Worm (Caenorhabditis elegans) whole organism, L2 larva: Measurements from ENCODE around the gene C45B11.5.

Source experiments
- C34F6.9 ChIP-seq: fragments of 150-350 bp; optimal IDR thresholded peaks from 2 replicates; lab custom pipeline; 2014; ENCODE audit warnings: missing biosample characterization, missing genetic modification characterization
- F13H6.1 ChIP-seq: sonication (generic microtip); optimal IDR thresholded peaks from 2 replicates; lab custom pipeline; 2016; ENCODE audit warnings: missing genetic modification characterization, missing compliant biosample characterization
- Y55F3AM.14 ChIP-seq: fragments of 200-800 bp; sonication (Bioruptor generic); optimal IDR thresholded peaks from 2 replicates; lab custom pipeline; 2018; ENCODE audit warnings: mild to moderate bottlenecking, missing genetic modification characterization, missing compliant biosample characterization
- ZK546.5 ChIP-seq: sonication (generic microtip); optimal IDR thresholded peaks from 2 replicates; lab custom pipeline; 2017; ENCODE audit warnings: missing biosample characterization, missing genetic modification characterization
- alr-1 ChIP-seq: fragments of 150-350 bp; optimal IDR thresholded peaks from 2 replicates; lab custom pipeline; 2014; ENCODE audit warnings: missing biosample characterization, missing genetic modification characterization
- aly-2 ChIP-seq: fragments of 150-350 bp; optimal IDR thresholded peaks from 2 replicates; lab custom pipeline; 2014; ENCODE audit warnings: missing biosample characterization, missing genetic modification characterization
- ama-1 ChIP-seq: fragments of 150-350 bp; optimal IDR thresholded peaks from 2 replicates; lab custom pipeline; 2018; ENCODE audit warnings: inconsistent platforms
- blmp-1 ChIP-seq: sonication (generic microtip); optimal IDR thresholded peaks from 2 replicates; lab custom pipeline; 2017; ENCODE audit warnings: missing genetic modification characterization, mild to moderate bottlenecking, missing compliant biosample characterization, antibody characterized with exemption, moderate library complexity; ENCODE audit not compliant: insufficient read depth
- ceh-16 ChIP-seq: fragments of 150-350 bp; optimal IDR thresholded peaks from 2 replicates; lab custom pipeline; 2014; ENCODE audit warnings: missing biosample characterization, missing genetic modification characterization
- ceh-82 ChIP-seq: fragments of 150-350 bp; optimal IDR thresholded peaks from 2 replicates; lab custom pipeline; 2014; ENCODE audit warnings: missing biosample characterization, missing genetic modification characterization
- dmd-4 ChIP-seq: sonication (generic microtip); optimal IDR thresholded peaks from 2 replicates; lab custom pipeline; 2017; ENCODE audit warnings: missing biosample characterization, missing genetic modification characterization
- egl-27 ChIP-seq: sonication (generic microtip); optimal IDR thresholded peaks from 3 replicates; lab custom pipeline; 2017; ENCODE audit warnings: missing biosample characterization, missing genetic modification reagents, missing genetic modification characterization
- elt-3 ChIP-seq: sonication (generic microtip); optimal IDR thresholded peaks from 2 replicates; lab custom pipeline; 2017; ENCODE audit warnings: missing biosample characterization, missing genetic modification characterization
- fos-1 ChIP-seq: fragments of 150-350 bp; optimal IDR thresholded peaks from 2 replicates; lab custom pipeline; 2014; ENCODE audit warnings: missing biosample characterization, missing genetic modification characterization
- gmeb-1 ChIP-seq: fragments of 150-350 bp; optimal IDR thresholded peaks from 2 replicates; lab custom pipeline; 2014; ENCODE audit warnings: missing biosample characterization, missing genetic modification characterization
- lin-13 ChIP-seq: fragments of 150-350 bp; optimal IDR thresholded peaks from 2 replicates; lab custom pipeline; 2014; ENCODE audit warnings: missing biosample characterization, missing genetic modification reagents, missing genetic modification characterization
- lin-39 ChIP-seq: fragments of 150-350 bp; optimal IDR thresholded peaks from 2 replicates; lab custom pipeline; 2014; ENCODE audit warnings: missing biosample characterization, missing genetic modification reagents, missing genetic modification characterization
- lsy-2 ChIP-seq, 2 experiments: fragments of 150-350 bp in 1 of 2; sonication (generic microtip) in 1 of 2; optimal IDR thresholded peaks; 2 replicates each; lab custom pipeline; 2014 to 2017; ENCODE audit warnings: missing biosample characterization in 2 of 2, missing genetic modification characterization in 2 of 2
- mab-5 ChIP-seq: fragments of 150-350 bp; optimal IDR thresholded peaks from 2 replicates; lab custom pipeline; 2014; ENCODE audit warnings: missing biosample characterization, missing genetic modification characterization
- mbf-1 ChIP-seq: sonication (generic microtip); optimal IDR thresholded peaks from 2 replicates; lab custom pipeline; 2017; ENCODE audit warnings: missing biosample characterization, missing genetic modification characterization
- mdl-1 ChIP-seq, 2 experiments: fragments of 150-350 bp in 1 of 2; sonication (generic microtip) in 1 of 2; optimal IDR thresholded peaks; 2 replicates each; lab custom pipeline; 2017; ENCODE audit warnings: missing biosample characterization in 2 of 2, missing genetic modification characterization in 2 of 2
- nhr-10 ChIP-seq: sonication (generic microtip); optimal IDR thresholded peaks from 2 replicates; lab custom pipeline; 2017; ENCODE audit warnings: missing biosample characterization, missing genetic modification characterization
- nhr-11 ChIP-seq: fragments of 150-350 bp; optimal IDR thresholded peaks from 2 replicates; lab custom pipeline; 2014; ENCODE audit warnings: missing biosample characterization, missing genetic modification characterization
- nhr-12 ChIP-seq: fragments of 150-350 bp; optimal IDR thresholded peaks from 2 replicates; lab custom pipeline; 2014; ENCODE audit warnings: missing biosample characterization, missing genetic modification characterization
- nhr-129 ChIP-seq: fragments of 150-350 bp; optimal IDR thresholded peaks from 2 replicates; lab custom pipeline; 2014; ENCODE audit warnings: missing biosample characterization, missing genetic modification characterization
- nhr-23 ChIP-seq: fragments of 150-350 bp; optimal IDR thresholded peaks from 2 replicates; lab custom pipeline; 2014; ENCODE audit warnings: missing biosample characterization, missing genetic modification reagents, missing genetic modification characterization
- nhr-237 ChIP-seq: fragments of 150-350 bp; optimal IDR thresholded peaks from 2 replicates; lab custom pipeline; 2014; ENCODE audit warnings: missing biosample characterization, missing genetic modification characterization
- nhr-25 ChIP-seq: fragments of 150-350 bp; sonication (generic microtip); optimal IDR thresholded peaks from 3 replicates; lab custom pipeline; 2014; ENCODE audit warnings: missing biosample characterization, missing genetic modification characterization
- nhr-77 ChIP-seq: fragments of 150-350 bp; optimal IDR thresholded peaks from 2 replicates; lab custom pipeline; 2014; ENCODE audit warnings: missing biosample characterization, missing genetic modification characterization
- skn-1 ChIP-seq: sonication (generic microtip); optimal IDR thresholded peaks from 2 replicates; lab custom pipeline; 2017; ENCODE audit warnings: missing biosample characterization, missing genetic modification characterization
- sma-3 ChIP-seq: sonication (generic microtip); optimal IDR thresholded peaks from 2 replicates; lab custom pipeline; 2016; ENCODE audit warnings: missing genetic modification reagents, missing genetic modification characterization, missing compliant biosample characterization
- sma-9 ChIP-seq, 2 experiments: fragments of 150-350 bp in 1 of 2; sonication (generic microtip) in 1 of 2; optimal IDR thresholded peaks; 2 replicates each; lab custom pipeline; 2014 to 2016; ENCODE audit warnings: missing genetic modification characterization in 2 of 2, mild to moderate bottlenecking in 1 of 2, missing biosample characterization in 1 of 2, missing compliant biosample characterization in 1 of 2, missing genetic modification reagents in 1 of 2, moderate library complexity in 1 of 2
- unc-55 ChIP-seq: fragments of 150-350 bp; sonication (generic microtip); optimal IDR thresholded peaks from 3 replicates; lab custom pipeline; 2014; ENCODE audit warnings: missing biosample characterization, missing genetic modification reagents, missing genetic modification characterization
- unc-62 ChIP-seq: fragments of 150-350 bp; optimal IDR thresholded peaks from 2 replicates; lab custom pipeline; 2014; ENCODE audit warnings: missing biosample characterization, missing genetic modification reagents, missing genetic modification characterization
- ztf-1 ChIP-seq: fragments of 200-800 bp; sonication (Bioruptor generic); conservative IDR thresholded peaks from 2 replicates; pipeline ENCODE4 v1.3.6; 2022; ENCODE audit warnings: missing genetic modification characterization, missing compliant biosample characterization
- ztf-11 ChIP-seq: sonication (generic microtip); optimal IDR thresholded peaks from 2 replicates; lab custom pipeline; 2017; ENCODE audit warnings: missing biosample characterization, missing genetic modification characterization

The C45B11.5 gene

ce11 chrV:11082475-11082874 is 40.9 kb downstream of the C45B11.5 start (continued):
- no peak for TF ChIP-seq unc-62 (GFP tag; lab: Kevin White, UChicago)
- no peak for TF ChIP-seq alr-1 (tag; lab: Kevin White, UChicago)
- TF ChIP-seq nhr-10 (tag; lab: Kevin White, UChicago), result no peak
- TF ChIP-seq lin-13 (GFP tag; lab: Kevin White, UChicago), result peak; percentile 21
- TF ChIP-seq blmp-1, result no peak

ce11 chrV:11082964-11083363 is 41.4 kb downstream of the C45B11.5 start:
- TF ChIP-seq nhr-237 (no peak), elt-3 (tag; lab: Kevin White, UChicago) (no peak), ceh-16 (tag; lab: Kevin White, UChicago) (no peak), dmd-4 (no peak), skn-1 (tag; lab: Kevin White, UChicago) (no peak), nhr-12 (tag; lab: Kevin White, UChicago) (no peak), nhr-77 (tag; lab: Kevin White, UChicago) (no peak), ceh-82 (tag; lab: Kevin White, UChicago) (no peak), F13H6.1 (tag; lab: Kevin White, UChicago) (no peak)
- TF ChIP-seq, all 48 proteins: peak for 0

ce11 chrV:11083691-11084090 is 42.1 kb downstream of the C45B11.5 start:
- TF ChIP-seq mdl-1 (tag; optimal IDR thresholded peaks at IDR 0.05; lab: Kevin White, UChicago) (peak; percentile 19 to 37), sma-3 (GFP tag; lab: Kevin White, UChicago) (no peak), lin-39 (tag; lab: Kevin White, UChicago) (no peak), nhr-129 (tag; lab: Kevin White, UChicago) (peak; percentile 77), ztf-11 (tag; lab: Kevin White, UChicago) (no peak), mbf-1 (tag; lab: Kevin White, UChicago) (no peak), blmp-1 (no peak), unc-55 (GFP tag; lab: Kevin White, UChicago) (peak; percentile 29), F13H6.1 (tag; lab: Kevin White, UChicago) (peak; percentile 84), C34F6.9 (peak; percentile 68), egl-27 (tag; lab: Kevin White, UChicago) (no peak), mab-5 (tag; lab: Kevin White, UChicago) (peak; percentile 38), aly-2 (no peak), ama-1 (lab: Kevin White, UChicago) (no peak), sma-9 (GFP tag; optimal IDR thresholded peaks at IDR 0.05; lab: Kevin White, UChicago) (peak; percentile 61), sma-9 (tag; optimal IDR thresholded peaks at IDR 0.05; lab: Kevin White, UChicago) (no peak), Y55F3AM.14 (peak; percentile 5), gmeb-1 (tag; lab: Kevin White, UChicago) (no peak), skn-1 (tag; lab: Kevin White, UChicago) (no peak), nhr-77 (tag; lab: Kevin White, UChicago) (no peak), nhr-12 (tag; lab: Kevin White, UChicago) (no peak), lin-13 (GFP tag; lab: Kevin White, UChicago) (peak; percentile 33), fos-1 (tag; lab: Kevin White, UChicago) (no peak), lsy-2 (tag; optimal IDR thresholded peaks at IDR 0.05; lab: Kevin White, UChicago) (peak in 1 of 2 experiments; percentile 62), nhr-25 (tag; lab: Kevin White, UChicago) (no peak)

- TF ChIP-seq ZK546.5 (tag; lab: Kevin White, UChicago), result no peak
- no peak for TF ChIP-seq ztf-1 (GFP tag; lab: Robert Waterston, UW)
- peak; percentile 4 for TF ChIP-seq fos-1 (tag; lab: Kevin White, UChicago)
- no peak for TF ChIP-seq ceh-16 (tag; lab: Kevin White, UChicago)
- TF ChIP-seq nhr-11 (tag; lab: Kevin White, UChicago), result no peak
- TF ChIP-seq nhr-23, result no peak
- no peak for TF ChIP-seq mdl-1 (tag; optimal IDR thresholded peaks at IDR 0.05; lab: Kevin White, UChicago)
- no peak for TF ChIP-seq lin-13 (GFP tag; lab: Kevin White, UChicago)
- TF ChIP-seq unc-55 (GFP tag; lab: Kevin White, UChicago), result no peak
- peak; percentile 46 for TF ChIP-seq blmp-1
- TF ChIP-seq gmeb-1 (tag; lab: Kevin White, UChicago), result peak; percentile 2
- no peak for TF ChIP-seq lin-39 (tag; lab: Kevin White, UChicago)
- TF ChIP-seq sma-3 (GFP tag; lab: Kevin White, UChicago), result peak; percentile 6
Measured at ce11 chrV:11087119-11087518, 45.5 kb downstream of the C45B11.5 start.
